Worm (Caenorhabditis elegans) whole organism, L2 larva: ENCODE results near the gene Y39G8C.2.

Experiments
- C34F6.9 ChIP-seq: fragments of 150-350 bp; optimal IDR thresholded peaks from 2 replicates; lab custom pipeline; 2014; ENCODE audit warnings: missing biosample characterization, missing genetic modification characterization
- F13H6.1 ChIP-seq: sonication (generic microtip); optimal IDR thresholded peaks from 2 replicates; lab custom pipeline; 2016; ENCODE audit warnings: missing genetic modification characterization, missing compliant biosample characterization
- R02D3.7 ChIP-seq: fragments of 150-350 bp; optimal IDR thresholded peaks from 2 replicates; lab custom pipeline; 2014; ENCODE audit warnings: missing biosample characterization, missing genetic modification characterization
- Y55F3AM.14 ChIP-seq: fragments of 200-800 bp; sonication (Bioruptor generic); optimal IDR thresholded peaks from 2 replicates; lab custom pipeline; 2018; ENCODE audit warnings: mild to moderate bottlenecking, missing genetic modification characterization, missing compliant biosample characterization
- ZK546.5 ChIP-seq: sonication (generic microtip); optimal IDR thresholded peaks from 2 replicates; lab custom pipeline; 2017; ENCODE audit warnings: missing biosample characterization, missing genetic modification characterization
- alr-1 ChIP-seq: fragments of 150-350 bp; optimal IDR thresholded peaks from 2 replicates; lab custom pipeline; 2014; ENCODE audit warnings: missing biosample characterization, missing genetic modification characterization
- aly-2 ChIP-seq: fragments of 150-350 bp; optimal IDR thresholded peaks from 2 replicates; lab custom pipeline; 2014; ENCODE audit warnings: missing biosample characterization, missing genetic modification characterization
- ama-1 ChIP-seq: fragments of 150-350 bp; optimal IDR thresholded peaks from 2 replicates; lab custom pipeline; 2018; ENCODE audit warnings: inconsistent platforms
- blmp-1 ChIP-seq: sonication (generic microtip); optimal IDR thresholded peaks from 2 replicates; lab custom pipeline; 2017; ENCODE audit warnings: missing genetic modification characterization, mild to moderate bottlenecking, missing compliant biosample characterization, antibody characterized with exemption, moderate library complexity; ENCODE audit not compliant: insufficient read depth
- ceh-16 ChIP-seq: fragments of 150-350 bp; optimal IDR thresholded peaks from 2 replicates; lab custom pipeline; 2014; ENCODE audit warnings: missing biosample characterization, missing genetic modification characterization
- ceh-82 ChIP-seq: fragments of 150-350 bp; optimal IDR thresholded peaks from 2 replicates; lab custom pipeline; 2014; ENCODE audit warnings: missing biosample characterization, missing genetic modification characterization
- crh-2 ChIP-seq: sonication (generic microtip); optimal IDR thresholded peaks from 2 replicates; lab custom pipeline; 2017; ENCODE audit warnings: missing biosample characterization, missing genetic modification characterization
- dmd-4 ChIP-seq: sonication (generic microtip); optimal IDR thresholded peaks from 2 replicates; lab custom pipeline; 2017; ENCODE audit warnings: missing biosample characterization, missing genetic modification characterization
- egl-27 ChIP-seq: sonication (generic microtip); optimal IDR thresholded peaks from 3 replicates; lab custom pipeline; 2017; ENCODE audit warnings: missing biosample characterization, missing genetic modification reagents, missing genetic modification characterization
- elt-1 ChIP-seq: fragments of 150-350 bp; optimal IDR thresholded peaks from 2 replicates; lab custom pipeline; 2014; ENCODE audit warnings: missing biosample characterization, missing genetic modification characterization
- elt-3 ChIP-seq: sonication (generic microtip); optimal IDR thresholded peaks from 2 replicates; lab custom pipeline; 2017; ENCODE audit warnings: missing biosample characterization, missing genetic modification characterization
- fos-1 ChIP-seq: fragments of 150-350 bp; optimal IDR thresholded peaks from 2 replicates; lab custom pipeline; 2014; ENCODE audit warnings: missing biosample characterization, missing genetic modification characterization
- gmeb-1 ChIP-seq: fragments of 150-350 bp; optimal IDR thresholded peaks from 2 replicates; lab custom pipeline; 2014; ENCODE audit warnings: missing biosample characterization, missing genetic modification characterization
- lin-11 ChIP-seq: fragments of 150-350 bp; sonication (generic microtip); optimal IDR thresholded peaks from 2 replicates; lab custom pipeline; 2014; ENCODE audit warnings: missing biosample characterization, missing genetic modification characterization, inconsistent platforms, mixed read lengths
- lin-13 ChIP-seq: fragments of 150-350 bp; optimal IDR thresholded peaks from 2 replicates; lab custom pipeline; 2014; ENCODE audit warnings: missing biosample characterization, missing genetic modification reagents, missing genetic modification characterization
- lin-39 ChIP-seq: fragments of 150-350 bp; optimal IDR thresholded peaks from 2 replicates; lab custom pipeline; 2014; ENCODE audit warnings: missing biosample characterization, missing genetic modification reagents, missing genetic modification characterization
- lsy-2 ChIP-seq, 2 experiments: fragments of 150-350 bp in 1 of 2; sonication (generic microtip) in 1 of 2; optimal IDR thresholded peaks; 2 replicates each; lab custom pipeline; 2014 to 2017; ENCODE audit warnings: missing biosample characterization in 2 of 2, missing genetic modification characterization in 2 of 2
- mab-5 ChIP-seq: fragments of 150-350 bp; optimal IDR thresholded peaks from 2 replicates; lab custom pipeline; 2014; ENCODE audit warnings: missing biosample characterization, missing genetic modification characterization
- mbf-1 ChIP-seq: sonication (generic microtip); optimal IDR thresholded peaks from 2 replicates; lab custom pipeline; 2017; ENCODE audit warnings: missing biosample characterization, missing genetic modification characterization
- mdl-1 ChIP-seq, 2 experiments: fragments of 150-350 bp in 1 of 2; sonication (generic microtip) in 1 of 2; optimal IDR thresholded peaks; 2 replicates each; lab custom pipeline; 2017; ENCODE audit warnings: missing biosample characterization in 2 of 2, missing genetic modification characterization in 2 of 2
- nhr-10 ChIP-seq: sonication (generic microtip); optimal IDR thresholded peaks from 2 replicates; lab custom pipeline; 2017; ENCODE audit warnings: missing biosample characterization, missing genetic modification characterization
- nhr-11 ChIP-seq: fragments of 150-350 bp; optimal IDR thresholded peaks from 2 replicates; lab custom pipeline; 2014; ENCODE audit warnings: missing biosample characterization, missing genetic modification characterization
- nhr-12 ChIP-seq: fragments of 150-350 bp; optimal IDR thresholded peaks from 2 replicates; lab custom pipeline; 2014; ENCODE audit warnings: missing biosample characterization, missing genetic modification characterization
- nhr-129 ChIP-seq: fragments of 150-350 bp; optimal IDR thresholded peaks from 2 replicates; lab custom pipeline; 2014; ENCODE audit warnings: missing biosample characterization, missing genetic modification characterization
- nhr-21 ChIP-seq: fragments of 150-350 bp; optimal IDR thresholded peaks from 2 replicates; lab custom pipeline; 2014; ENCODE audit warnings: missing biosample characterization, missing genetic modification characterization
- nhr-23 ChIP-seq: fragments of 150-350 bp; optimal IDR thresholded peaks from 2 replicates; lab custom pipeline; 2014; ENCODE audit warnings: missing biosample characterization, missing genetic modification reagents, missing genetic modification characterization
- nhr-237 ChIP-seq: fragments of 150-350 bp; optimal IDR thresholded peaks from 2 replicates; lab custom pipeline; 2014; ENCODE audit warnings: missing biosample characterization, missing genetic modification characterization
- nhr-25 ChIP-seq: fragments of 150-350 bp; sonication (generic microtip); optimal IDR thresholded peaks from 3 replicates; lab custom pipeline; 2014; ENCODE audit warnings: missing biosample characterization, missing genetic modification characterization
- nhr-6 ChIP-seq: fragments of 150-350 bp; optimal IDR thresholded peaks from 2 replicates; lab custom pipeline; 2014; ENCODE audit warnings: missing biosample characterization, missing genetic modification characterization
- nhr-77 ChIP-seq: fragments of 150-350 bp; optimal IDR thresholded peaks from 2 replicates; lab custom pipeline; 2014; ENCODE audit warnings: missing biosample characterization, missing genetic modification characterization
- peb-1 ChIP-seq: fragments of 150-350 bp; optimal IDR thresholded peaks from 2 replicates; lab custom pipeline; 2014; ENCODE audit warnings: missing biosample characterization, missing genetic modification characterization
- sem-4 ChIP-seq: fragments of 150-350 bp; optimal IDR thresholded peaks from 2 replicates; lab custom pipeline; 2014; ENCODE audit warnings: missing biosample characterization, missing genetic modification reagents, missing genetic modification characterization
- skn-1 ChIP-seq: sonication (generic microtip); optimal IDR thresholded peaks from 2 replicates; lab custom pipeline; 2017; ENCODE audit warnings: missing biosample characterization, missing genetic modification characterization
- sma-3 ChIP-seq: sonication (generic microtip); optimal IDR thresholded peaks from 2 replicates; lab custom pipeline; 2016; ENCODE audit warnings: missing genetic modification reagents, missing genetic modification characterization, missing compliant biosample characterization
- sma-9 ChIP-seq, 2 experiments: fragments of 150-350 bp in 1 of 2; sonication (generic microtip) in 1 of 2; optimal IDR thresholded peaks; 2 replicates each; lab custom pipeline; 2014 to 2016; ENCODE audit warnings: missing genetic modification characterization in 2 of 2, mild to moderate bottlenecking in 1 of 2, missing biosample characterization in 1 of 2, missing compliant biosample characterization in 1 of 2, missing genetic modification reagents in 1 of 2, moderate library complexity in 1 of 2
- snpc-4 ChIP-seq: fragments of 150-350 bp; optimal IDR thresholded peaks from 2 replicates; lab custom pipeline; 2014; ENCODE audit warnings: missing biosample characterization, missing genetic modification characterization
- unc-39 ChIP-seq: fragments of 150-350 bp; optimal IDR thresholded peaks from 2 replicates; lab custom pipeline; 2014; ENCODE audit warnings: missing biosample characterization, missing genetic modification characterization
- unc-55 ChIP-seq: fragments of 150-350 bp; sonication (generic microtip); optimal IDR thresholded peaks from 3 replicates; lab custom pipeline; 2014; ENCODE audit warnings: missing biosample characterization, missing genetic modification reagents, missing genetic modification characterization
- unc-62 ChIP-seq: fragments of 150-350 bp; optimal IDR thresholded peaks from 2 replicates; lab custom pipeline; 2014; ENCODE audit warnings: missing biosample characterization, missing genetic modification reagents, missing genetic modification characterization
- zag-1 ChIP-seq: fragments of 150-350 bp; optimal IDR thresholded peaks from 2 replicates; lab custom pipeline; 2014; ENCODE audit warnings: missing biosample characterization, missing genetic modification characterization
- ztf-1 ChIP-seq: fragments of 200-800 bp; sonication (Bioruptor generic); conservative IDR thresholded peaks from 2 replicates; pipeline ENCODE4 v1.3.6; 2022; ENCODE audit warnings: missing genetic modification characterization, missing compliant biosample characterization
- ztf-11 ChIP-seq: sonication (generic microtip); optimal IDR thresholded peaks from 2 replicates; lab custom pipeline; 2017; ENCODE audit warnings: missing biosample characterization, missing genetic modification characterization
- ztf-4 ChIP-seq: fragments of 150-350 bp; optimal IDR thresholded peaks from 2 replicates; lab custom pipeline; 2014; ENCODE audit warnings: missing biosample characterization, missing genetic modification characterization

The Y39G8C.2 gene

DNA sequence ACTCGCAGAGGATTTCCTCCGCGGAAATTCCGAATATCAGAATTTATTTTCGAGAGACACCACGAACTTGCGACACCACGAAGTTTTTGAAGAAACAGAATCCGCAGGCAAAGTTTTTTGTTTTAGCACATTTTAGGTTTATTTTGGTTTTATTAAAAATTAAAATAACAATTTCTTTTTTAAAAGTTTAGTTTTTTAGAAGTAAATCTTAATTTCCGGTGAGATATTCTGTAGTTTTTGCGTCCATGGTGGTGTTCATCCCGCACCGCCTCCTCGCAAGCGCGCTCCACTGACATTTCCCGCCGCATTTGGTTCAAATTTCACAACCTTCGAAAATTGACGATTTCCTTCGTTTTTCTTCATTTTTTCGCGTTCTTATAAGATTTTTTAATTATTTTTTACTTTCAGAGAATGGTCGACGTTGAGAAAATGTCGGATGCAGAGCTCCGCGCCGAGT, 34.3 kb downstream of the Y39G8C.2 start, which contains the start of gene lem-2:
Gene lem-2 (plus strand): TSS at position 407 of the 457 bp plus-strand sequence.
- no peak for TF ChIP-seq nhr-6 (tag; lab: Kevin White, UChicago)
- no peak for TF ChIP-seq dmd-4 (tag; lab: Kevin White, UChicago)
- TF ChIP-seq ceh-82 (tag; lab: Kevin White, UChicago), result no peak
- peak; percentile 74 for TF ChIP-seq gmeb-1 (tag; lab: Kevin White, UChicago)
- no peak for TF ChIP-seq skn-1 (tag; lab: Kevin White, UChicago)
- TF ChIP-seq nhr-12, result no peak
- no peak for TF ChIP-seq ztf-11 (tag; lab: Kevin White, UChicago)
- TF ChIP-seq Y55F3AM.14 (GFP tag; lab: Kevin White, UChicago), result no peak
- TF ChIP-seq lsy-2 (tag; optimal IDR thresholded peaks at IDR 0.05; lab: Kevin White, UChicago), result peak; percentile 50 to 78
- TF ChIP-seq zag-1 (tag; lab: Kevin White, UChicago), result no peak
- TF ChIP-seq lin-13 (GFP tag; lab: Kevin White, UChicago), result peak; percentile 79
- TF ChIP-seq unc-39 (tag; lab: Kevin White, UChicago), result no peak
- no peak for TF ChIP-seq mbf-1 (tag; lab: Kevin White, UChicago)
- TF ChIP-seq ztf-1 (GFP tag; lab: Robert Waterston, UW), result no peak
- TF ChIP-seq C34F6.9 (tag; lab: Kevin White, UChicago), result peak; percentile 83
- TF ChIP-seq R02D3.7 (tag; lab: Kevin White, UChicago), result no peak
- TF ChIP-seq crh-2 (tag; lab: Kevin White, UChicago), result peak; percentile 64
- TF ChIP-seq lin-39 (tag; lab: Kevin White, UChicago), result no peak
- no peak for TF ChIP-seq mab-5 (tag; lab: Kevin White, UChicago)
- TF ChIP-seq nhr-129, result peak; percentile 51
- no peak for TF ChIP-seq snpc-4 (tag; lab: Kevin White, UChicago)
- no peak for TF ChIP-seq mdl-1 (tag; optimal IDR thresholded peaks at IDR 0.05; lab: Kevin White, UChicago)
- peak; percentile 56 for TF ChIP-seq lin-11 (tag; lab: Kevin White, UChicago)
- TF ChIP-seq ZK546.5 (tag; lab: Kevin White, UChicago), result no peak
- no peak for TF ChIP-seq nhr-10
- TF ChIP-seq nhr-25 (tag; lab: Kevin White, UChicago), result peak; percentile 50
- peak; percentile 18 for TF ChIP-seq sem-4 (tag; lab: Kevin White, UChicago)
- no peak for TF ChIP-seq aly-2
- TF ChIP-seq sma-9 (GFP tag; optimal IDR thresholded peaks at IDR 0.05; lab: Kevin White, UChicago), result no peak
- TF ChIP-seq sma-9 (tag; optimal IDR thresholded peaks at IDR 0.05; lab: Kevin White, UChicago), result no peak
- TF ChIP-seq elt-1, result no peak
- TF ChIP-seq ama-1 (lab: Kevin White, UChicago), result no peak
- peak; percentile 25 for TF ChIP-seq nhr-21 (tag; lab: Kevin White, UChicago)
- TF ChIP-seq nhr-237, result no peak
- no peak for TF ChIP-seq nhr-77 (tag; lab: Kevin White, UChicago)
- no peak for TF ChIP-seq nhr-11 (tag; lab: Kevin White, UChicago)
- TF ChIP-seq unc-62 (GFP tag; lab: Kevin White, UChicago), result no peak
- no peak for TF ChIP-seq nhr-23
- TF ChIP-seq alr-1, result no peak
- peak; percentile 79 for TF ChIP-seq unc-55 (GFP tag; lab: Kevin White, UChicago)
- TF ChIP-seq elt-3, result no peak
- no peak for TF ChIP-seq peb-1
- peak; percentile 47 for TF ChIP-seq egl-27
- TF ChIP-seq F13H6.1 (tag; lab: Kevin White, UChicago), result peak; percentile 62
- no peak for TF ChIP-seq ztf-4 (tag; lab: Kevin White, UChicago)
- no peak for TF ChIP-seq ceh-16
- TF ChIP-seq fos-1 (tag; lab: Kevin White, UChicago), result peak; percentile 14
- peak; percentile 89 for TF ChIP-seq sma-3 (GFP tag; lab: Kevin White, UChicago)
- TF ChIP-seq blmp-1 (tag; lab: Kevin White, UChicago), result peak; percentile 9
